Worm (Caenorhabditis elegans) whole organism, L3 larva: Measurements from ENCODE around the gene ZK285.2.

Experiments
- ZK546.5 ChIP-seq: sonication (generic microtip); optimal IDR thresholded peaks from 2 replicates; lab custom pipeline; 2017; ENCODE audit warnings: missing biosample characterization, missing genetic modification characterization
- ceh-28 ChIP-seq: fragments of 150-350 bp; optimal IDR thresholded peaks from 2 replicates; lab custom pipeline; 2014; ENCODE audit warnings: missing biosample characterization, missing genetic modification reagents, missing genetic modification characterization
- lin-15B ChIP-seq: fragments of 150-350 bp; optimal IDR thresholded peaks from 2 replicates; lab custom pipeline; 2014; ENCODE audit warnings: missing biosample characterization, missing genetic modification characterization
- nhr-237 ChIP-seq: fragments of 150-350 bp; optimal IDR thresholded peaks from 2 replicates; lab custom pipeline; 2014; ENCODE audit warnings: missing biosample characterization, missing genetic modification characterization
- pha-4 ChIP-seq: fragments of 150-350 bp; optimal IDR thresholded peaks from 2 replicates; lab custom pipeline; 2014; ENCODE audit warnings: missing biosample characterization, missing genetic modification reagents, missing genetic modification characterization
- snpc-4 ChIP-seq: fragments of 150-350 bp; optimal IDR thresholded peaks from 2 replicates; lab custom pipeline; 2014; ENCODE audit warnings: missing biosample characterization, missing genetic modification characterization
- tbx-2 ChIP-seq: sonication (generic microtip); optimal IDR thresholded peaks from 2 replicates; lab custom pipeline; 2016; ENCODE audit warnings: mild to moderate bottlenecking, missing genetic modification characterization, missing compliant biosample characterization

DNA sequence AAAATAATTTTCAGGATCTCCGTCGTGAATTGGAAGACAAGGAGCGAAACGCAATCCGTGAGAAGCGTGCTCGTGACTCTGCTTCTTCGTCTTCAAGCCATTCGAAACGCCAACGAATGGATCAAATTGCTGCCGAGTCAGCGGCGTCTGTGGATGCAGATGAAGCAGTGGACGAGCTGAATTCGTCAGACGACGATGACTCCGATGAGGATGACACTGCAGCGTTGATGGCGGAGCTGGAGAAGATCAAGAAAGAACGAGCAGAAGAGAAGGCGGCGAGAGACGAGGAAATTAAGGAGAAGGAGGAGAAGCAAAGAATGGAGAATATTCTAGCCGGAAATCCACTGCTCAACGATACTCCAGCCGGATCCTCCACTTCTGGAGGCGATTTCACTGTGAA lies 23.1 kb upstream of the ZK285.2 start:
- no peak for TF ChIP-seq tbx-2 (tag; lab: Kevin White, UChicago)
- no peak for TF ChIP-seq snpc-4 (tag; lab: Kevin White, UChicago)
- TF ChIP-seq ceh-28 (tag; lab: Kevin White, UChicago), result no peak
- TF ChIP-seq nhr-237 (tag; lab: Kevin White, UChicago), result no peak
- no peak for TF ChIP-seq lin-15B (tag; lab: Kevin White, UChicago)
- no peak for TF ChIP-seq pha-4 (tag; lab: Kevin White, UChicago)
- no peak for TF ChIP-seq ZK546.5 (tag; lab: Kevin White, UChicago)
